Fruit fly (Drosophila melanogaster) Kc167 (cell line): ENCODE results near the gene Tsp2A.

Experiments used
- Myc ChIP-seq: fragments of >200 bp; optimal IDR thresholded peaks from 2 replicates; lab custom pipeline; 2017; ENCODE audit warnings: missing external identifiers
- Sin3A ChIP-seq: fragments of >200 bp; optimal IDR thresholded peaks from 2 replicates; lab custom pipeline; 2018; ENCODE audit warnings: missing external identifiers
- h ChIP-seq: fragments of >200 bp; optimal IDR thresholded peaks from 3 replicates; lab custom pipeline; 2018; ENCODE audit warnings: missing external identifiers
- insv ChIP-seq: fragments of >200 bp; optimal IDR thresholded peaks from 3 replicates; lab custom pipeline; 2018; ENCODE audit warnings: missing external identifiers
- psq ChIP-seq: fragments of >200 bp; optimal IDR thresholded peaks from 2 replicates; lab custom pipeline; 2017; ENCODE audit warnings: missing external identifiers
- ttk ChIP-seq: sonication (Bioruptor generic); optimal IDR thresholded peaks from 2 replicates; lab custom pipeline; 2017; ENCODE audit warnings: missing external identifiers

Gene Tsp2A

DNA sequence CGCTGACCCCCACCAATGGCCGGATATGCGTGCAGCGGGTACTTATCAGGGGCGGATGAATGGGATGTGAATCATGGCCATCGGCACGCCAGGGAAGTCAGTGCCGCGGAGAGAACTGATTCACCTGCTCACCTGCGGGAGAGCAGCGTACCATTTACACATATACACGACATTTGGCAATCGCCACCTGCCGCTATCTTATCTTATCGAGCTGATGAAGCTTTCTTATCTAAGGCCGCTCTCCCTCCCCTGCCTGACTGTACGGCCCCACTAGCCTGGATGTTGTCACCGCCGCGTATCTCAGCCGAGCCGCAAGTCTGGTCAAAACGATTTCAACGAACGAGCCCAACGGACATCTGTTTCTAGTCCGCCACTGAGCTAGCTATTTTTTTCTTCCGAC is at the start of gene Tsp2A:
Gene Tsp2A, plus strand, starts transcription at position 298 of the 400 bp plus-strand sequence.
- TF ChIP-seq Sin3A = no peak
- TF ChIP-seq psq (lab: Kevin White, UChicago) = no peak
- TF ChIP-seq insv (lab: Kevin White, UChicago) = no peak
- TF ChIP-seq h = no peak
- TF ChIP-seq ttk = no peak
- TF ChIP-seq Myc (lab: Kevin White, UChicago) = no peak

DNA sequence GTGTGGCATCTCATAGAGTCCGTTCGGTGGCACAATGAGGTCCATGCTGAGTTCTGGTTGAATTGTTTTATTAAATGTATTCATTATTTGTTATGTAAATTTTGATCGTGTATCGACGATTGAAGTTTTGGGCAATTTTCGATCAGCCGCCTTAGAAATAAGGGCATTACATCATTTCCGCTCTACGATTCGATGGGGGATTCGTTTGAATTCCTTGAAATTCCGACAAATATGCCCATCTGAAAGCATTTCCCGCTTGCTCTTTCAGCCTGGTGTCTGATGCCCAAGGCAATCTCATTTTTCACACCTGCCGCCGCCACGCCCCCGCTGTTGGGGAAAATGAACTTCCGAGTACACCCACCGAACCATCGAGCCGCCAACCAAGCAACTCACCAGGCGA is 48.1 kb upstream of the Tsp2A start, which contains the start of gene CG32811:
Gene CG32811, minus strand, starts transcription at position 101 of the 400 bp plus-strand sequence.
- TF ChIP-seq ttk (no peak), insv (lab: Kevin White, UChicago) (no peak), h (no peak), Myc (lab: Kevin White, UChicago) (no peak), Sin3A (no peak), psq (lab: Kevin White, UChicago) (no peak)

DNA sequence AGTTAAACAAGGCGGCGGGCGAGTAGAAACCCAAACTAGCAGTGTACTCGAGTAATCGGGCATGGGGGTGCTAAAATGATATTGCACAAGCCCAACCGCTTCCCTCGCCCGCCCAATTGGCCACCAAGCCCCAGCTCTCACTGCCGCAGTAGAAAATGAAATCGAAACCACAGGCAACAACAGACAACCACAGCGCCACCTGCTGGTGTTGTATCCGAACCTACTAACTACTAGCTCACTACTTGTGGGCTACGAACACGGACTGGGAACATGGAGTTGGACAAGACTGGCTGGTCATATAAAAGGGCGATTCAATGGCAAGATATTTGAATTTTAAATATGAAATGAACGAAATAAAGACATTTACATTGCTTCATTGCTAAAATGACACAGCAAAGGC is 46.4 kb upstream of the Tsp2A start:
- TF ChIP-seq Sin3A (no peak), Myc (lab: Kevin White, UChicago) (no peak), psq (lab: Kevin White, UChicago) (no peak), insv (lab: Kevin White, UChicago) (no peak), h (no peak), ttk (no peak)

DNA sequence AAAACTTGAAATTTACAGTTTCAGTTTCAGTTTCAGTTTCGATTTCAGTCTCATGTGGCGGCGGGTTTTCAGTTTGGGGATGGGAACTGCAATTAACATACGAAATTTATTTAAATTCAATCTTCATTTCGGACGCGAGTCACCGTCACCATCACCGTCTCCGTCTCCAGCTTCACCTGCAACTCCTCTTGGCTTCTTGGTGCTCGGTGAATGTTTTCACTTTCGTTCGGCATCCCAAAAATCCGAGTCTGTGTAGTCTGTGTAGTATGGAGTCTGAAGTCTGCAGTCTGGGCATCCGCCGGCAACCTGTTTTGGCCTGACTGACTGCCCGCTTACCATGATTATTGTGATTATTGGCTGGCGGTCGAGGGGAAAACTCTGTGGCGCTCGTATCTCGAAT is 42.4 kb upstream of the Tsp2A start:
- TF ChIP-seq insv (lab: Kevin White, UChicago) (no peak), h (no peak), ttk (no peak), psq (lab: Kevin White, UChicago) (no peak), Myc (lab: Kevin White, UChicago) (no peak), Sin3A (no peak)

DNA sequence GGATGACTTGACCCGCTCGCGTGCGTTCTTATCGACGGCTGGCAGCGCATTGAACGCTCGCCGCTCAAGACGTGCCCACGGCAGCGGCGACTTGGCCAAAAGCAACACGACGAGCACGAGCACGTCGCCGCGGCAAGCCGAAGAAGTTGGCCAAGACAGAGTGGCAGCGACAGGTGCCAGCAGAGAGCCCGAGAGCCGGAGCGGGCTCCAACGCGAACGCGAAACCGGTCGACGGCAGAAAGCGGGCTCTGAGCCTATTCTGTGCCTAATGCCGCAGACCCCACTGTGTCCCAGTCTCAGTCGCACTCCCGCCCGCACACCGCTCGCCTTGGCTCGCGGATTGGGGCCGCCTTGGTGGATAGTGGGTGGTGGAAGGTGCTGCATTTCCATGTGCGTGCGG is 37.9 kb upstream of the Tsp2A start:
- TF ChIP-seq ttk = no peak
- no peak for TF ChIP-seq psq (lab: Kevin White, UChicago)
- no peak for TF ChIP-seq h
- no peak for TF ChIP-seq Sin3A
- no peak for TF ChIP-seq Myc (lab: Kevin White, UChicago)
- TF ChIP-seq insv (lab: Kevin White, UChicago) = no peak

DNA sequence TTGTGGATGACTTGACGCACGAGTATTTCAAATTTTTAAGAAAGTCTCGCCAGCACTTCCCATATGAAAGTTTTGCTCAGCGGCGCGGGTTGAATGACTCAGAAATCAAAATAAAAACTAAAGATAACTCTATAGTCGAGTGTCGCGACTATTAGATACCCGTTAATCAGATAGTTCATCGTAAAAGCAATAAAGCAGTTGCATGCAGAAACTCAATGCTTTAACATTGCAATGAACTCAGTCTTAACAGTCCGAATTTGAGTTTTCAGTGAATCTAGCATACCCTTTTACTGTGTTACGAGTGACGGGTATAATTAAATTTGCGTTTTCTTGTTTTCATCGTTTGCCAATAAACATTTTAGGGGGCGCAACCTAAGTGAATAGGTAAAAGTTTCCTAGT is 35.1 kb upstream of the Tsp2A start:
- TF ChIP-seq Sin3A (no peak), ttk (no peak)

DNA sequence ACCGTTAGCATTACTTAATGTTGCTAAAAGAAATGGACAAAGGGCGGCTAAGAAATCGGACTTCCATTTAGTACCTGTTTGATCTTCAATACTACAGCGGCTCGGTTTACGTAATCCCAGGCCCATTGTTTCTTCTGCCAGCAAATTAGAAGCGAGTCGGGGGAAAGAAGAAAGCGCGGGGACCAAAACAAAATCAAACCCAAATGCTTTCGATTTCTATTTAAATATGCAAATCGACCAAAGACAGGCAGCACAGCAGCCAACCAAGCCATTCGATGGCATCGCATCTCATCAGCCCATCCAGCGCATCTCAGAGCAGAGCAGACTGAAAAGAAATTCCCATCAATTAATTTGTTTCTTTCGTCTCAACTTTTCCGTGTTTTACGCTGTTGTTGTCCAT is 33.8 kb upstream of the Tsp2A start:
- no peak for TF ChIP-seq psq (lab: Kevin White, UChicago)
- TF ChIP-seq Sin3A = no peak
- no peak for TF ChIP-seq h
- no peak for TF ChIP-seq ttk
- no peak for TF ChIP-seq insv (lab: Kevin White, UChicago)
- TF ChIP-seq Myc (lab: Kevin White, UChicago) = no peak

DNA sequence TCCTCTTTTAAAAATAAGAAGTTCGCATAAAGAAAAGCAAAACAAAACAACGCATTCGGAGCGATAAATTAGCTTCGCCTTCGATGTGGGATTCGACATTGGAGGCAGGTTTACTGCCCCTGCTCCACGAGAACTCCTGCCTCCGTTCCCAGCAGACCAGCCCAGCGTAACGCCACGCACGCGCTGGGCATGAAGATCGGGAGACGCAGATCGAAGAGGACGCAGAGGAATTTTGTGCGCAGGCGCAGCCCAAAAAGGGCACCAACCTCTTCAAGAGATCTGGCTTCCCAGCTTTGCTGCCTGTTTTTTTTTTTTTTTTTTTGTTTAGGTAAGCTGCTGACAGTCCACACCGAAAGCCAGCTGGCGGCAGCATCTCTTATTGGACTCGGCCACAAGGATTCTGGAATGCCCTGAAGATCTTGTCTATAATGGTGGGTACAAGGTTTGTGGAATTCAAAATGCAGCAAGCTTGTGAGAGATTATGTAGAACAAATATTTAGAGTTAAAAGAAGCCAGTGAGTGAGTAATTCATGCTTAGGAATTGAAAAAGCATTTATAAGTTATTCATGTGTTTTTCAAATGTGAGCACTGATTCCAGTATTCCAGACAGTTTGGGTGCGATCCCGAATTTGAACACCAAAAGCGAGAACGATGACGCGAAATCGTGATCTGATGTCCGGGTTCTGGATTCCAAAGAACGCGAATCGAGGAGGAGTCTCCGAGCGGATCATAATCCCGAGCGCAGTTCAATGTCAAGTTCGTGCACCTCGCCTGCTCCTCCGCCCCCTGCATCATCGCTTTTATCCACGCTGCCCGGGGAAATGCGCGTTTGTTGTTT is 26.0 kb upstream of the Tsp2A start:
- TF ChIP-seq psq (lab: Kevin White, UChicago) (no peak), insv (lab: Kevin White, UChicago) (no peak), Myc (lab: Kevin White, UChicago) (no peak)

DNA sequence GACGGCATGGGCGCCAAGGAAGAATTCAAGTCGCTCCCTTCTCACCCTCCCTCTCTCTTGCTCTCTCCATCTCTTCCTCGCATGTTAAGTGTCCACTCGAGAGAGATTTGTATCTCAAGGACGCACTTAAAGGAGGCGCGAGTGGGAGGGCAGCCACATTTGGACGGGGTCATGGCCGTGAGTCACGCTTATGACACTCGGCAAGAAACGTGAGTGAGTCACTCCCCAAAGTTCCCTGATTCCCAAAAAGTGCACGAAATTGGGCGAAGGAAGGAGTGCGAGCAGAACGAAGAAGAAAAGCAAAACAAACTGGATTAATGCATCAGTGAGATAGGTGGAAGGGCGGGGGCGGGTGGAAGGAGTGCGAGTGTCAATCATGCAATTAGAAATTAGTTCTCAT is 25.3 kb upstream of the Tsp2A start:
- TF ChIP-seq h (no peak), ttk (no peak), Myc (lab: Kevin White, UChicago) (no peak), Sin3A (no peak), psq (lab: Kevin White, UChicago) (no peak), insv (lab: Kevin White, UChicago) (no peak)

DNA sequence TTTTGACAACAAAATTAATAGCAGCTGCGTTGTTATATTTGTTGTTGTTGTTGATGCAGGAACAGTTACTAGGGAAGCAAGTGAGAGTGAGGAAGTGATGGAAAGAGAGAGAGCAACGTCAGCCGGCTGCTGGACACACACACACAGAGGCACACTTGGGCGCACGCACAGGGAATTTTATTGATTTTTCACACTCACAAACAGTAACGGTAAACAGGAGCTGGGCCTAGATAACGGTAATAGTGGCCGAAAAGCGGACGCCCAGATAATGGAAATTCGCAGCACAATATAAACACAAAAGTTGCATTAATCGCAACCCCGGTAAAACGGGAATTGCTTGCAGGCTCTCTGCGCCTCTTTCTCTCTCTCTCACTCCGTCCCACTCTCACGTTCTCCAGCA is 24.7 kb upstream of the Tsp2A start:
- TF ChIP-seq ttk = no peak
- TF ChIP-seq psq (lab: Kevin White, UChicago) = no peak
- no peak for TF ChIP-seq Sin3A
- TF ChIP-seq insv (lab: Kevin White, UChicago) = no peak
- no peak for TF ChIP-seq h
- no peak for TF ChIP-seq Myc (lab: Kevin White, UChicago)

DNA sequence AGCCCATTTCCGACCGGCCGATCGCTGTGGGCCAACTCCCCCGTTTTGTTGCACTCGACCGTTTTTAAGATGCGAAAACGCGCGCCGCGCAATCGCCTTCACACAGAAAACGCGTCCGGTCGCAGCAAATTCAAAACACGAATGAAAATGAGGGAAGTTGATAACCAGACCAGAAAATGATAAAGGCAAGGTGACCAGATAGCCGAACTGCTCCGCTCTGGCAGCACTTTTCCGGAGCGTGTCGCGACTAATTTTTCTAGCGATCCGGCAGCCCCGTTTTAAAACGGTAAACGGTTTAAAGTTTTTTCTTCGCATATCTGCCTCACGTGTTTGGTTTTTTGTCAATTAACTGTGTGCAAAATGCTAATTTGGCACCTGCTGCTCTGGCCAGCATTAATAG is 24.1 kb upstream of the Tsp2A start, which contains the start of gene DAAM:
Gene DAAM, minus strand, starts transcription at position 149 of the 400 bp plus-strand sequence.
- no peak for TF ChIP-seq psq (lab: Kevin White, UChicago)
- no peak for TF ChIP-seq h
- no peak for TF ChIP-seq Myc (lab: Kevin White, UChicago)
- TF ChIP-seq ttk = no peak
- TF ChIP-seq Sin3A = no peak
- TF ChIP-seq insv (lab: Kevin White, UChicago) = no peak

DNA sequence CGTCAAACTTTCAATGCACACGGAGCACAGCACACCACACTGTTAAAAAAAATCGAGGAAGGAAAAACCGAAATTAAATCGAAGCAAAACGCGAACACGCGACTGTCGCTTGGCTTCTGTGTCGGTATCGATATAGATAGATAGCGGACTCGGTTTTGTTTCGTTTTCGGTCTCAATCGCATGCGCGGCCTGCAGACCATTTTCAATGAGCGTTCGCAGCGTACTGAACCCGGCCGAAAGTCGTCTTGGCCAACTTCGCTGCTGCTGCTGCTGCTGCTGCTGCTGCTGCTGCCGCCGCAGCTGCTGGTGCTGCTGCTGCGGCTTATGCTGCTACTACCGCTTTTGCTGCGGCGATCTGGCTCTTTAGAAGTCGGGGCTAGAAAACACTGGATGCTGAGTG is 8.4 kb upstream of the Tsp2A start:
- TF ChIP-seq h (no peak), ttk (no peak), Myc (lab: Kevin White, UChicago) (no peak), Sin3A (no peak), insv (lab: Kevin White, UChicago) (no peak), psq (lab: Kevin White, UChicago) (no peak)

DNA sequence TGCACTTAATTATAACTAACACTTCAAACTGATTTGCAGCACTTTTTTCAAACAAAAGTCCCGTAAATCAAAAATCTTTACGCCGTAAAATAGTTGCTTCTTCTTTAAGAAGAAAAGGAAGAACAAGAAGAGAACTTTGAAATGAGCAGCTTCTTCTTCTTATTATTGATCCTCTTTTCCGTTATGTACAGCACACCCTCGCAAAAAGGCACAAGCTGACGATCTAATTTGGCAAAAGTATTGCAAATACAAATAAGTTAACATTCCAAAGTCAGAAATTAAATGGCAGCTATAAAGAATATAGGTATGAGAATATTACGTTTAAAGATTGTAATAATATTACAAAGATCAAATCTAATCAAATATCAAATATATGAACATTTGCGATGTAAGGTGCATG is 4.8 kb upstream of the Tsp2A start, which contains the start of gene CG11409:
Gene CG11409, minus strand, starts transcription at position 60 of the 400 bp plus-strand sequence.
- TF ChIP-seq Myc (lab: Kevin White, UChicago) (no peak), ttk (no peak), insv (lab: Kevin White, UChicago) (no peak), psq (lab: Kevin White, UChicago) (no peak), Sin3A (no peak), h (no peak)
